Worm (Caenorhabditis elegans): ENCODE data around the gene C46H3.1.

C46H3.1 gene

DNA sequence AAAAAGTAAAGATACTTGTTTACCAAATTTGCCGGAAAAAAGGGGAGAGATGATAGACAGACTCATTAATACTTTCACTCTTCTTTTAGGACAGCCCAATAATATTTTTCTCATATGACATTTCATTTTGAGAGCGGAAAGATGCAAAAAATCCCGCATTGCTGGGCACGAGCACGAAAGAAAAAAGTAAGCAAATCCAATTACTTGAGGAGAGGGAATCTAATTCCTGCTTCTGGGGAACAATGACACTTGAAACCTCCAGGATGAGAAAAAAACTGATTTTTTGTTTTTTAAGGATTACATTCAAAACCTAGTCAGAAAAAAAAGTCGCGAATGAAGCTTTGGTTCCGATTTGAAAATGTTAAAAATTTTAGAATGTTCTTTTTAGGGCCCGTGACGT, 7.6 kb downstream of the C46H3.1 start:
- TF ChIP-seq ces-1 (GFP tag; optimal IDR thresholded peaks at IDR 0.05) (peak; percentile 45), nhr-28 (tag; optimal IDR thresholded peaks at IDR 0.05) (no peak)

DNA sequence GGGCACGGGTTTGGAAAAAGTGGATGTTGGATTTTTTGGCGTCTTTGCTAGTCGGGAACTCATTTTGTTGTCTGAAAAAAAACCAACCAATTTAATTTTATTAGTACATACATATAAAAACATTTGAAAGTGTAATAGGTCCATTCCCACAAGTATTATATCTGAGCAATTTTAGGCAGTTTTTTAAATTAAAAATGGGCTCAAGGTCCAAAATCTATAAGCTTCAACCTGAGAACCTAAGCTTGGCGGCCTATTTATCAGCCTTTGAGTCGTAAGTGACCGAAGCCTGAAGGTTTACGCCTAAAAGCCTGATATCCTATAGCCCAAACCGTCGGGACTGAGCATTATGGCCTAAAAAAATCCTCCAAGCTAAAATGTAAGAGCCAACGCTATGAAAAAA, 9.3 kb downstream of the C46H3.1 start:
- TF ChIP-seq ham-2 (GFP tag; optimal IDR thresholded peaks at IDR 0.05) (no peak), blmp-1 (tag; optimal IDR thresholded peaks at IDR 0.05) (no peak), unc-39 (tag; optimal IDR thresholded peaks at IDR 0.05) (no peak), elt-1 (tag; optimal IDR thresholded peaks at IDR 0.05; ENCODE audit: borderline replicate concordance, insufficient read depth) (no peak), elt-3 (tag; optimal IDR thresholded peaks at IDR 0.05) (no peak), cnd-1 (tag; optimal IDR thresholded peaks at IDR 0.05) (no peak), lsy-2 (tag; optimal IDR thresholded peaks at IDR 0.05) (no peak), M03D4.4 (tag; optimal IDR thresholded peaks at IDR 0.05) (no peak), lin-13 (tag; optimal IDR thresholded peaks at IDR 0.05) (no peak), sptf-1 (tag; optimal IDR thresholded peaks at IDR 0.05) (no peak), unc-62 (GFP tag; optimal IDR thresholded peaks at IDR 0.05) (no peak), nhr-2 (tag; optimal IDR thresholded peaks at IDR 0.05) (no peak), ceh-83 (GFP tag; optimal IDR thresholded peaks at IDR 0.05) (no peak), nhr-76 (tag; optimal IDR thresholded peaks at IDR 0.05) (no peak), nhr-237 (tag; optimal IDR thresholded peaks at IDR 0.05) (no peak), ceh-43 (GFP tag; optimal IDR thresholded peaks at IDR 0.05) (no peak), lin-32 (GFP tag; optimal IDR thresholded peaks at IDR 0.05) (no peak), mep-1 (tag; optimal IDR thresholded peaks at IDR 0.05) (no peak), ztf-11 (tag; optimal IDR thresholded peaks at IDR 0.05) (no peak), unc-120 (tag; optimal IDR thresholded peaks at IDR 0.05; ENCODE audit: poor library complexity, severe bottlenecking) (no peak)

DNA sequence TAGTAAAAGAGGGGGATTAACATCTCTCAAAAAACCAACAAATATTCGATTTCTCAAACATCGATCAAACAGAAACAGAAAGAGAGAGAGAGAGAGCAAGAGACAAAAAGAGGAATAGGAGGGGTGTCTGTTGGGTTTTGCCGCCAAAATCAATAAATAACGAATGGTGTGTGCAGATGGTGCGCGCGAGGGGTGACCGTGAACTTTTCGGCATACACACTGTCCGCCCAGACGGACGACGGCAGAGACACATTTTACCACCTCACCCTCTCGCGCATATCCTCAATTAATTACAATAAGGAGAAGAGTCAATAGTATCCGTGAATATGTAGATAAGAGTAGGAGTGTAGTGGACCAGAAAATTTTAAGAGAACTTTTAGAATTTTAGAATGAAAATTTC, 13.2 kb downstream of the C46H3.1 start:
- TF ChIP-seq ces-1 (GFP tag; optimal IDR thresholded peaks at IDR 0.05) (no peak), mep-1 (tag; optimal IDR thresholded peaks at IDR 0.05) (no peak), elt-3 (tag; optimal IDR thresholded peaks at IDR 0.05) (no peak), M03D4.4 (tag; optimal IDR thresholded peaks at IDR 0.05) (no peak), ceh-83 (GFP tag; optimal IDR thresholded peaks at IDR 0.05) (no peak), mls-2 (tag; optimal IDR thresholded peaks at IDR 0.05) (no peak), unc-62 (GFP tag; optimal IDR thresholded peaks at IDR 0.05) (peak; percentile 11), nhr-2 (tag; optimal IDR thresholded peaks at IDR 0.05) (peak; percentile 42), unc-120 (tag; optimal IDR thresholded peaks at IDR 0.05; ENCODE audit: poor library complexity, severe bottlenecking) (no peak), drap-1 (GFP tag; optimal IDR thresholded peaks at IDR 0.05) (no peak), ceh-39 (tag; optimal IDR thresholded peaks at IDR 0.05) (no peak), bed-3 (GFP tag; optimal IDR thresholded peaks at IDR 0.05) (no peak), ham-2 (GFP tag; optimal IDR thresholded peaks at IDR 0.05) (no peak), sem-2 (GFP tag; optimal IDR thresholded peaks at IDR 0.05) (no peak), ztf-11 (tag; optimal IDR thresholded peaks at IDR 0.05) (no peak), flh-1 (GFP tag; optimal IDR thresholded peaks at IDR 0.05) (no peak), ceh-43 (GFP tag; optimal IDR thresholded peaks at IDR 0.05) (no peak), snpc-4 (tag; optimal IDR thresholded peaks at IDR 0.05) (no peak), sptf-1 (tag; optimal IDR thresholded peaks at IDR 0.05) (no peak), unc-39 (tag; optimal IDR thresholded peaks at IDR 0.05) (no peak), lin-32 (GFP tag; optimal IDR thresholded peaks at IDR 0.05) (no peak), tbx-8 (GFP tag; optimal IDR thresholded peaks at IDR 0.05) (no peak), cnd-1 (tag; optimal IDR thresholded peaks at IDR 0.05) (peak; percentile 69), blmp-1 (tag; optimal IDR thresholded peaks at IDR 0.05) (no peak), elt-1 (tag; optimal IDR thresholded peaks at IDR 0.05; ENCODE audit: borderline replicate concordance, insufficient read depth) (no peak), nhr-237 (tag; optimal IDR thresholded peaks at IDR 0.05) (no peak), nhr-28 (tag; optimal IDR thresholded peaks at IDR 0.05) (no peak), mab-5 (tag; optimal IDR thresholded peaks at IDR 0.05) (no peak), lin-13 (tag; optimal IDR thresholded peaks at IDR 0.05) (no peak), zip-8 (tag; optimal IDR thresholded peaks at IDR 0.05) (no peak), pha-4 (tag; optimal IDR thresholded peaks at IDR 0.05) (peak; percentile 29), lsy-2 (tag; optimal IDR thresholded peaks at IDR 0.05) (no peak), nhr-76 (tag; optimal IDR thresholded peaks at IDR 0.05) (no peak), hlh-1 (tag; optimal IDR thresholded peaks at IDR 0.05) (peak; percentile 39), nhr-12 (tag; optimal IDR thresholded peaks at IDR 0.05) (no peak)

DNA sequence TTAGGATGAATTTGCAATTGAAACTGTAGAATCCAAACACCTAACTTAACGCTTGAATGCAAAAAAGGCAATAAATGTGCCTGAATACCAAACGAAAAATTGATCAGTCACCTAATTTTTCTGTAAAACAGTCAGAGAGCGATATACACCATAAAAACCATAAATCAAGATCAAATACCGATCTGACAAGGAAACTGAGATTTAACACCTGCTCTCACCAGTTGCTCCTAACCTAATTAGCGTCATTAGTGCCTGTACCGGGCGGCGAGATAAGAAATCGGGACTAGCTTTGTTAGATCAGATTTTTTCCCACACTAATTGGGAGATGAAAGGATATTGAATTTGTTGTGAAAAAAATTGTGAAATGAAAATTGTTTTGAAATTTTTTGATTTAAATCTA, 13.9 kb downstream of the C46H3.1 start:
- peak; percentile 61 for TF ChIP-seq nhr-2 (tag; optimal IDR thresholded peaks at IDR 0.05)
- TF ChIP-seq elt-1 (tag; optimal IDR thresholded peaks at IDR 0.05; ENCODE audit: borderline replicate concordance, insufficient read depth), result peak; percentile 44
- no peak for TF ChIP-seq lsy-2 (tag; optimal IDR thresholded peaks at IDR 0.05)
- no peak for TF ChIP-seq hlh-1 (tag; optimal IDR thresholded peaks at IDR 0.05)
- TF ChIP-seq unc-62 (GFP tag; optimal IDR thresholded peaks at IDR 0.05), result peak; percentile 19
- no peak for TF ChIP-seq nhr-28 (tag; optimal IDR thresholded peaks at IDR 0.05)
